Worm (Caenorhabditis elegans): Measurements from ENCODE around the gene C38C6.3.

DNA sequence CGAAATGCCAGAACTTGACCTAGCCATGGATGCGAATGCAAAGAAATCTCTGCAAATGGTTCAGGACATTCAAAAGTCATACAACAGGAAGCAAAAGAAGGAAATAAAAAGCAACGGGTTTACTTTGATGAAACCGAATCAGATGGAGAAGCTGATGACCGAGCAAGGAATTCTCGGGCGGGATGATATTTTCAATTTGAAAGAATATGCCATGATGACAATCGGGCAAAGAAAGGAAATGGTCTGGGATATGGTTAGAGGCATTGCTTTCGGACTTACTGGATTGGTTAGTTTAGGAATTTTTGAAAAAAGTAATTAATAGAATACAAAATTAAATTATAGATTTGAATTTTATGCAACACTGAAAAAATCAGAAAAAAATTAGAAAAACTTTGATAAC is 12.2 kb upstream of the C38C6.3 start:
- TF ChIP-seq flt-1 (GFP tag; IDR thresholded peaks at IDR 0.05): no peak
- TF ChIP-seq klf-2 (GFP tag; conservative IDR thresholded peaks at IDR 0.05): no peak
- no peak for TF ChIP-seq med-1 (GFP tag; optimal IDR thresholded peaks at IDR 0.05; ENCODE audit: insufficient read depth)
- TF ChIP-seq T22C8.4 (GFP tag; IDR thresholded peaks at IDR 0.05): no peak
- TF ChIP-seq ref-1 (GFP tag; conservative IDR thresholded peaks at IDR 0.05): no peak

Data from whole organism, midembryonic.